Fruit fly (Drosophila melanogaster) whole organism, wandering third instar larva: ENCODE results near the gene CG14210.

Source experiments
- CG9705 ChIP-seq: fragments of 200-800 bp; sonication (Bioruptor generic); optimal IDR thresholded peaks from 2 replicates; lab custom pipeline; 2018; ENCODE audit warnings: missing biosample characterization, mild to moderate bottlenecking, missing genetic modification characterization
- Dif ChIP-seq: fragments of 200-275, 200-300 bp; sonication (Bioruptor generic); optimal IDR thresholded peaks from 2 replicates; lab custom pipeline; 2018; ENCODE audit warnings: missing biosample characterization, missing genetic modification characterization; ENCODE audit not compliant: partially characterized antibody
- HLH106 ChIP-seq: fragments of 200-800 bp; optimal IDR thresholded peaks from 3 replicates; lab custom pipeline; 2019; ENCODE audit warnings: missing biosample characterization, mild to moderate bottlenecking, missing genetic modification characterization, moderate library complexity
- Hnf4 ChIP-seq: fragments of 200-800 bp; sonication (Bioruptor generic); optimal IDR thresholded peaks from 2 replicates; lab custom pipeline; 2016; ENCODE audit warnings: missing biosample characterization, mild to moderate bottlenecking, missing genetic modification characterization
- Mio ChIP-seq: sonication (Bioruptor generic); optimal IDR thresholded peaks from 2 replicates; lab custom pipeline; 2016; ENCODE audit warnings: missing biosample characterization, missing genetic modification characterization
- Myc ChIP-seq: fragments of >200 bp; optimal IDR thresholded peaks from 2 replicates; lab custom pipeline; 2017
- N ChIP-seq: fragments of >200 bp; optimal IDR thresholded peaks from 2 replicates; lab custom pipeline; 2018; ENCODE audit warnings: missing biosample characterization, missing external identifiers, missing genetic modification characterization
- Rel ChIP-seq, 2 experiments: fragments of 200-800 bp; sonication (Bioruptor generic) in 1 of 2; optimal IDR thresholded peaks; 2 replicates in 1 of 2; 3 replicates in 1 of 2; lab custom pipeline; 2016 to 2019; ENCODE audit warnings: mild to moderate bottlenecking in 2 of 2, missing biosample characterization in 2 of 2, missing genetic modification characterization in 2 of 2, moderate library complexity in 1 of 2
- Sp1 ChIP-seq: fragments of 200-800 bp; sonication (Bioruptor generic); optimal IDR thresholded peaks from 3 replicates; lab custom pipeline; 2019; ENCODE audit warnings: missing biosample characterization, mild to moderate bottlenecking, missing genetic modification characterization, moderate library complexity
- Vsx2 ChIP-seq: fragments of 200-300, 225-300 bp; sonication (Bioruptor generic); optimal IDR thresholded peaks from 2 replicates; lab custom pipeline; 2018; ENCODE audit warnings: missing biosample characterization, missing genetic modification characterization; ENCODE audit not compliant: partially characterized antibody
- br ChIP-seq: fragments of 200-800 bp; sonication (Bioruptor generic); optimal IDR thresholded peaks from 2 replicates; lab custom pipeline; 2016; ENCODE audit warnings: missing biosample characterization, missing genetic modification characterization
- brk ChIP-seq: fragments of 200-800 bp; sonication (Bioruptor generic); optimal IDR thresholded peaks from 2 replicates; lab custom pipeline; 2016; ENCODE audit warnings: missing biosample characterization, mild to moderate bottlenecking, missing genetic modification characterization
- dmrt93B ChIP-seq: fragments of 200-800 bp; sonication (Bioruptor generic); optimal IDR thresholded peaks from 2 replicates; lab custom pipeline; 2018; ENCODE audit warnings: missing biosample characterization, mild to moderate bottlenecking, missing genetic modification characterization
- ey ChIP-seq: fragments of 200-800 bp; sonication (Bioruptor generic); optimal IDR thresholded peaks from 2 replicates; lab custom pipeline; 2016; ENCODE audit warnings: missing biosample characterization, missing genetic modification characterization
- foxo ChIP-seq, 2 experiments: fragments of 200-800 bp; sonication (Bioruptor generic); optimal IDR thresholded peaks; 2 replicates in 1 of 2; 3 replicates in 1 of 2; lab custom pipeline; 2016 to 2017; ENCODE audit warnings: missing biosample characterization in 2 of 2, missing genetic modification characterization in 2 of 2
- fru ChIP-seq: fragments of 200-800 bp; sonication (Bioruptor generic); optimal IDR thresholded peaks from 3 replicates; lab custom pipeline; 2016; ENCODE audit warnings: missing biosample characterization, mild to moderate bottlenecking, missing genetic modification characterization
- h ChIP-seq: fragments of 200-800 bp; sonication (Bioruptor generic); optimal IDR thresholded peaks from 3 replicates; lab custom pipeline; 2016; ENCODE audit warnings: missing biosample characterization, mild to moderate bottlenecking, missing genetic modification characterization
- rgr ChIP-seq: fragments of 200-800 bp; sonication (Bioruptor generic); optimal IDR thresholded peaks from 3 replicates; lab custom pipeline; 2016; ENCODE audit warnings: missing biosample characterization, mild to moderate bottlenecking, missing genetic modification characterization
- sv ChIP-seq: fragments of 200-800 bp; sonication (Bioruptor generic); optimal IDR thresholded peaks from 3 replicates; lab custom pipeline; 2016; ENCODE audit warnings: missing biosample characterization, missing genetic modification characterization
- usp ChIP-seq: fragments of >200 bp; optimal IDR thresholded peaks from 2 replicates; lab custom pipeline; 2017; ENCODE audit warnings: missing biosample characterization, missing genetic modification characterization
- woc ChIP-seq: sonication (Bioruptor generic); optimal IDR thresholded peaks from 2 replicates; lab custom pipeline; 2016; ENCODE audit warnings: missing biosample characterization, mild to moderate bottlenecking, missing genetic modification characterization

Gene CG14210

DNA sequence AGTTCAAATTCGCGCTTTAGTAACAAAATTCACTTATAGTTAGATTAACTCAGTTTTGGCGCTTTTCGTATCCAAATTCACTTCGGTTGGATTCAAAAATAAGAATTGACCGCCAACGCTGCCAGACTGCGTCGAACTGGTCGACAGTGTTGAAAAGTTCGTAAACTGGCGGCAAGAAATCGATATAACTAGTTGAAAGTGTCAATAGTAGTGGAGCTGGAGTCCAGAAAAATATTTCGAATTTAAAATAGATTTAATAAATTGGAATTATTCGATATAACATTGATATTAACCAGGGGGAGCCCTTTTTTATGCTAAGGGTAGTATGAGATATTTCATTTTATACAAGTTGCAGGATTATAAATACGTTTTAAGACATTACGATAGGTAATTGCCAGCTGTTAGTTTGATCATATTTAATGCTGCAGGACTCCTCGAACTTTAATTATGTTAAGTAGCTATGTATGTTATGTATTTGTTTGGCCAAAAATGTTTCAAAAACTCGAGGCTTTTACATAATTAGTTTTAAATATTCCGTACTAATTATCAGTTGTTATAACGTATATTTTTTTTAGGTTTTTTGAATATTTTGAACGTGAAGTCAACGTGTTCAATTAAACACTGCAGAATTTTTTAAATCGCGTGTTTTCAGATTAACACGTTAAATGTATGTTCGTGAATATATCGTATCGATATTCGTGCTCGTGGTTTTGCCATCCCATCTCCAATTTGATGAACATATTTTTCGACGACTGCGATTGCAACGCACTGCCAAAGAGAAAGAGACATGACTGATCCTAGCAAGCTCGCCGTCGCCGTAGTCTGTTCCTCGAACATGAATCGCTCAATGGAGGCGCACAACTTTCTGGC lies 48.1 kb downstream of the CG14210 start, which contains the start of the genes CG14223 and Ssu72:
Gene CG14223, minus strand, starts transcription at position 113 of the 870 bp plus-strand sequence.
Gene Ssu72, plus strand, starts transcription at position 703 of the 870 bp plus-strand sequence.
- no peak for TF ChIP-seq fru (GFP tag; lab: Kevin White, UChicago)
- TF ChIP-seq sv, result no peak
- TF ChIP-seq Rel (GFP tag; optimal IDR thresholded peaks at IDR 0.05; lab: Kevin White, UChicago), result no peak
- no peak for TF ChIP-seq Rel (tag; optimal IDR thresholded peaks at IDR 0.05; lab: Kevin White, UChicago)
- TF ChIP-seq Myc (lab: Kevin White, UChicago), result no peak
- peak; percentile 15 for TF ChIP-seq Hnf4 (GFP tag; lab: Kevin White, UChicago)
- TF ChIP-seq usp (GFP tag; lab: Kevin White, UChicago), result no peak
- TF ChIP-seq N (GFP tag; lab: Kevin White, UChicago), result no peak
- TF ChIP-seq woc (GFP tag; lab: Kevin White, UChicago), result peak; percentile 6
- TF ChIP-seq, all 38 proteins: peak for 2

DNA sequence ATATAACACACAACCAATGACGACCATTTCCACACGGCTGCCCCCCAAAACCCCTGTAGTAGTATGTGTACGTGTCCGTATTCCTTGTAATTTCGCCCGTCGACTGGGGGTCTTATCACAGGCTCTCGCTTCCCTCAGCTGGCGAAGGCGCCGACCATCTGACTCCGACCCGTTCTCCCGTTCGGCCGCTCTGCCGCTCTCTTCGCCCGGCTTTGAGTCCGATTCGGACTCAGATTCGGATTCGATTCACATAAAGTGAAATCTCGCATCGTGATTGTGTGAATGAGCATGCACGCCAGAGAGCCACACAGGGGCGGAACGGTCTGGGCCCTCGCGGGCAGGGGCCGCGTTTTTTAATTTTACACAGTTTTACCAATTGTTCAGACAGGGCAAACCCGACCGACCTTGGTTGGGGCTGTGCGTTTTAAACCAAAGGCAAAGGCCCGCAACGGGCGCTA lies 49.7 kb downstream of the CG14210 start:
- no peak for TF ChIP-seq brk (GFP tag; lab: Kevin White, UChicago)
- TF ChIP-seq dmrt93B (GFP tag; lab: Kevin White, UChicago), result peak; percentile 20
- TF ChIP-seq Vsx2 (GFP tag; lab: Kevin White, UChicago), result no peak
- peak; percentile 37 for TF ChIP-seq fru (GFP tag; lab: Kevin White, UChicago)
- peak; percentile 34 for TF ChIP-seq rgr
- TF ChIP-seq woc (GFP tag; lab: Kevin White, UChicago), result peak; percentile 53
- no peak for TF ChIP-seq Mio (GFP tag; lab: Kevin White, UChicago)
- TF ChIP-seq CG9705, result peak; percentile 11
- peak; percentile 48 for TF ChIP-seq HLH106 (tag; lab: Kevin White, UChicago)
- TF ChIP-seq br (GFP tag; lab: Kevin White, UChicago), result peak; percentile 23
- TF ChIP-seq ey (GFP tag; lab: Kevin White, UChicago), result peak; percentile 25
- TF ChIP-seq Rel (GFP tag; optimal IDR thresholded peaks at IDR 0.05; lab: Kevin White, UChicago), result no peak
- TF ChIP-seq Rel (tag; optimal IDR thresholded peaks at IDR 0.05; lab: Kevin White, UChicago), result peak; percentile 30
- peak; percentile 48 for TF ChIP-seq Dif (GFP tag; lab: Kevin White, UChicago)
- peak; percentile 32 for TF ChIP-seq h (GFP tag; lab: Kevin White, UChicago)
- TF ChIP-seq Sp1 (GFP tag; lab: Kevin White, UChicago), result peak; percentile 49
- TF ChIP-seq usp (GFP tag; lab: Kevin White, UChicago), result no peak
- peak in 1 of 2 experiments; percentile 43 for TF ChIP-seq foxo (GFP tag; optimal IDR thresholded peaks at IDR 0.05; lab: Kevin White, UChicago)
